Fruit fly (Drosophila melanogaster): ENCODE results near the gene Oatp33Ea.

Oatp33Ea gene

dm6 chr2L:12483866-12484554 is 38.3 kb upstream of the Oatp33Ea start (continued):
- peak; percentile 85 for TF ChIP-seq Hmx (GFP tag; optimal IDR thresholded peaks at IDR 0.05)
- TF ChIP-seq dmrt11E (tag; optimal IDR thresholded peaks at IDR 0.05), result peak; percentile 76
- peak; percentile 45 for TF ChIP-seq CG14965 (GFP tag; optimal IDR thresholded peaks at IDR 0.05; ENCODE audit: borderline replicate concordance)
- TF ChIP-seq Atf-2 (GFP tag; optimal IDR thresholded peaks at IDR 0.05), result peak; percentile 87
- TF ChIP-seq al (GFP tag; IDR thresholded peaks at IDR 0.05), result peak; percentile 68; the same call in 1 of the 2 replicates
- no peak for TF ChIP-seq tll (GFP tag; optimal IDR thresholded peaks at IDR 0.05)
- peak; percentile 92 for TF ChIP-seq Oli (tag; optimal IDR thresholded peaks at IDR 0.05)
- no peak for TF ChIP-seq Stat92E (GFP tag; optimal IDR thresholded peaks at IDR 0.05)
- peak; percentile 85 for TF ChIP-seq CG1233 (GFP tag; optimal IDR thresholded peaks at IDR 0.05)
- peak; percentile 86; the same call in 1 of the 2 replicates for TF ChIP-seq HLH3B (GFP tag; IDR thresholded peaks at IDR 0.05)
- peak; percentile 64; the same call in 1 of the 3 replicates for TF ChIP-seq CG2199 (GFP tag; IDR thresholded peaks at IDR 0.05)
- TF ChIP-seq CG31441 (GFP tag; IDR thresholded peaks at IDR 0.05), result peak; percentile 87
- peak; percentile 86; the same call in 1 of the 2 replicates for TF ChIP-seq E2f1 (GFP tag; IDR thresholded peaks at IDR 0.05)
- TF ChIP-seq CG18476 (GFP tag; optimal IDR thresholded peaks at IDR 0.05), result peak; percentile 83
- TF ChIP-seq fd3F (GFP tag; optimal IDR thresholded peaks at IDR 0.05), result peak; percentile 88
- peak; percentile 74 for TF ChIP-seq CG12155 (GFP tag; optimal IDR thresholded peaks at IDR 0.05)
- peak; percentile 92 for TF ChIP-seq CHES-1-like (GFP tag; optimal IDR thresholded peaks at IDR 0.05)
- no peak for TF ChIP-seq CG1832 (GFP tag; optimal IDR thresholded peaks at IDR 0.05)
- peak; percentile 79 for TF ChIP-seq CG10267 (tag; optimal IDR thresholded peaks at IDR 0.05)
- TF ChIP-seq Rfx (GFP tag; IDR thresholded peaks at IDR 0.05), result peak; percentile 89
- peak; percentile 90 for TF ChIP-seq Camta (GFP tag; optimal IDR thresholded peaks at IDR 0.05)
- peak; percentile 73; the same call in 1 of the 2 replicates for TF ChIP-seq Taf1 (GFP tag; IDR thresholded peaks at IDR 0.05)
- TF ChIP-seq HLH4C (GFP tag; IDR thresholded peaks at IDR 0.05; ENCODE audit: partially characterized antibody), result no peak
- TF ChIP-seq CG2129 (GFP tag; IDR thresholded peaks at IDR 0.05; ENCODE audit: partially characterized antibody), result no peak
- peak; percentile 91 for TF ChIP-seq oc (tag; optimal IDR thresholded peaks at IDR 0.05)
- peak; percentile 86 for TF ChIP-seq Abd-B (GFP tag; optimal IDR thresholded peaks at IDR 0.05)
- TF ChIP-seq az2 (GFP tag; optimal IDR thresholded peaks at IDR 0.05), result peak; percentile 91
- TF ChIP-seq C15 (GFP tag; IDR thresholded peaks at IDR 0.05), result peak; percentile 61; the same call in 1 of the 3 replicates
- peak; percentile 82 for TF ChIP-seq CG18619 (GFP tag; optimal IDR thresholded peaks at IDR 0.05)
- peak; percentile 1 for TF ChIP-seq Elba2 (GFP tag; optimal IDR thresholded peaks at IDR 0.05)
- TF ChIP-seq ro (GFP tag; IDR thresholded peaks at IDR 0.05), result no peak; the same call in 1 of the 2 replicates
- TF ChIP-seq CG12391 (tag; optimal IDR thresholded peaks at IDR 0.05), result peak; percentile 86
- peak; percentile 84 for TF ChIP-seq Asciz (GFP tag; optimal IDR thresholded peaks at IDR 0.05)
- TF ChIP-seq H15 (GFP tag; IDR thresholded peaks at IDR 0.05), result peak; percentile 80
- TF ChIP-seq gt (GFP tag; IDR thresholded peaks at IDR 0.05), result peak; percentile 43; the same call in 1 of the 2 replicates
- no peak for TF ChIP-seq ham (GFP tag; IDR thresholded peaks at IDR 0.05)
- TF ChIP-seq Fer1 (GFP tag; optimal IDR thresholded peaks at IDR 0.05), result peak; percentile 87
- TF ChIP-seq CG33213 (GFP tag; optimal IDR thresholded peaks at IDR 0.05), result peak; percentile 88
- TF ChIP-seq tgo (GFP tag; IDR thresholded peaks at IDR 0.05), result peak; percentile 88
- TF ChIP-seq Fer3 (tag; optimal IDR thresholded peaks at IDR 0.05), result peak; percentile 92
- peak; percentile 92 for TF ChIP-seq CG30403 (GFP tag; optimal IDR thresholded peaks at IDR 0.05)
- peak; percentile 90 for TF ChIP-seq NfI (GFP tag; optimal IDR thresholded peaks at IDR 0.05)
- TF ChIP-seq CG8388 (GFP tag; optimal IDR thresholded peaks at IDR 0.05), result peak; percentile 85
- no peak for TF ChIP-seq CG42726 (GFP tag; IDR thresholded peaks at IDR 0.05; ENCODE audit: partially characterized antibody)
- TF ChIP-seq CG8478 (optimal IDR thresholded peaks at IDR 0.05), result no peak
- peak; percentile 83 for TF ChIP-seq H2.0 (GFP tag; IDR thresholded peaks at IDR 0.05)
- peak; percentile 86 for TF ChIP-seq gsb-n (tag; optimal IDR thresholded peaks at IDR 0.05)
- peak; percentile 41 for TF ChIP-seq psq (GFP tag; optimal IDR thresholded peaks at IDR 0.05)
- TF ChIP-seq zen2 (GFP tag; IDR thresholded peaks at IDR 0.05; ENCODE audit: partially characterized antibody), result no peak
